Worm (Caenorhabditis elegans) whole organism, L4/young adult: ENCODE measurements around the gene F09E10.5.

Experiments
- W03F9.2 ChIP-seq: fragments of 150-350 bp; optimal IDR thresholded peaks from 2 replicates; lab custom pipeline; 2014; ENCODE audit warnings: missing biosample characterization, missing genetic modification characterization
- dao-5 ChIP-seq: sonication (generic microtip); optimal IDR thresholded peaks from 2 replicates; lab custom pipeline; 2016; ENCODE audit warnings: missing genotype, missing genetic modification characterization, moderate library complexity, missing compliant biosample characterization
- him-1 ChIP-seq: sonication (generic microtip); optimal IDR thresholded peaks from 2 replicates; lab custom pipeline; 2016; ENCODE audit warnings: missing genotype, missing genetic modification reagents, missing genetic modification characterization, missing compliant biosample characterization

The F09E10.5 gene

DNA sequence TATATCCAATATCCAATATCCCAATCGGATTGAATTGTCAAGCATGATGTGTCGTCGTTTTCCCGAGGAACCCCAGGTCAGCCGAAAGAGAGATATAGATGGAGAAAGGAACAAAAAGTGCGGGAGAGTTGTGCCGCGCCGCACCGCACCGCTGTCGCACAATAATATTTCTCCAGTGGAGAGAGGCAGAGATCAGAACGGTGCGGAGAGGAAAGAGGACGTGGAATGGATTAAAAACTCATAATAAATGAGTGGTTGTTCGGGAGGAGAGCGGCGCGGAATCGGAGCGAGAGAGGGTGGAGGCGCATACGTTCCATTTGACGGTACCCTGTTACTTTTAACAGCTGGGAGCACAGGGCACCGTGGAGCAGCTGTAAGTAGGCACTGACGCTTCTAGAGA lies 23.4 kb upstream of the F09E10.5 start:
- no peak for TF ChIP-seq W03F9.2
- TF ChIP-seq him-1, result no peak
- TF ChIP-seq dao-5 (tag; lab: Kevin White, UChicago), result no peak

DNA sequence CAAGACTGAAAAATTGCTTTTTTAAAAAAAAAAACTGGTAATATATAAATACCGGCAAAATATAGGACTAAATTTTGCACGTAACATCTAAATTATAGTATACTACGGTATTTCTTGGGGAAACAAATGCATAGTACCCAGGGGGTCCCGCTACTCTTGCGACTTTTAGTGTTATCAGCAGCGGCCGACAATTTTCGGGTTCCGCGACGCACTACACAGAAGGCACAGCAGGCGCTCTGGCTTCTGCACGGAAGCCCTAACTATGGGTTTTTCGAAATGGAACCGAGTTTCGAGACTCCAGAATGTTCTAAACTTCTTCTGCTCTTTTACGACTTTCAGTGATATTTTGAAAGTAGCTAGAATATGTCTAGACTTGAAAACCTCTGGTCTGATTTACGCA lies 22.4 kb upstream of the F09E10.5 start:
- TF ChIP-seq W03F9.2 (no peak), him-1 (no peak), dao-5 (tag; lab: Kevin White, UChicago) (no peak)

DNA sequence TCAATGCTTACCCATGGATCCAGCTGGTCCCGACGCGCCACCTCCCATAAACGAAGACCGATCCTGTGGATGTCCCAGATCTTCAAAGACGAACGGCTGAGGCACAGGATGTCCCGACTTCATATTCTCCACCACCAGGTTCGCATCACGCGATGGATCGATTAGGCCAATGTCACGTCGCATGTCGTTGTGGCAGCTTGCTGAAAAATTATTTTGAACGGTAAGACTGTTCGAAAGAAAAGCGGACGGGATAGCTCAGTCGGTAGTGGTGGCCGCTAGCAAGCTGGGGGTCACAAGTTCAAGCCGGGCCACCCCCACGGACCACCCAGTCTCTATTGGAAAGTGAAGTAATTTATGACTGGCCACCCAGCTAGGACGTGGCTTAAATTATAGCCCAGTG lies 19.0 kb upstream of the F09E10.5 start:
- TF ChIP-seq him-1 (no peak), W03F9.2 (no peak), dao-5 (tag; lab: Kevin White, UChicago) (no peak)

DNA sequence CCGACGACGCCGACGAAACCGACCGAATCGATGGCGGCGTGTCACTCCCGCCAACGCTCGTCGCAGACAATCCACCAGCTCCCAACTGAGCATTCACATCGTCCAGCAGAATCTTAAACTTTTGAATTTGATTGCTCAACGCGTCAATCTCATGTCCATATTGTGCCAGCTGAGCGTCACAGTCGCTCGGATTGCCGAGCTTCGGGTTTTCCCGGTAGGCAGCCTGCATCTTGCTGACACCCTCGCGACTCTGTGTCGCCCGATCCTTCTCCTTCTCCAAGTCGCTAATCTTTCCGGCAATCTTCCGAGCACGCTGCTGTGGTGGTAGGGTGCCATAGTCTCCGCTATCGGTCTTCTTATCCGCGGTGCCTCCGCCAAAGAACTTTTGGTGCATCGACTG lies 18.2 kb upstream of the F09E10.5 start:
- no peak for TF ChIP-seq W03F9.2
- no peak for TF ChIP-seq him-1
- TF ChIP-seq dao-5 (tag; lab: Kevin White, UChicago), result no peak

DNA sequence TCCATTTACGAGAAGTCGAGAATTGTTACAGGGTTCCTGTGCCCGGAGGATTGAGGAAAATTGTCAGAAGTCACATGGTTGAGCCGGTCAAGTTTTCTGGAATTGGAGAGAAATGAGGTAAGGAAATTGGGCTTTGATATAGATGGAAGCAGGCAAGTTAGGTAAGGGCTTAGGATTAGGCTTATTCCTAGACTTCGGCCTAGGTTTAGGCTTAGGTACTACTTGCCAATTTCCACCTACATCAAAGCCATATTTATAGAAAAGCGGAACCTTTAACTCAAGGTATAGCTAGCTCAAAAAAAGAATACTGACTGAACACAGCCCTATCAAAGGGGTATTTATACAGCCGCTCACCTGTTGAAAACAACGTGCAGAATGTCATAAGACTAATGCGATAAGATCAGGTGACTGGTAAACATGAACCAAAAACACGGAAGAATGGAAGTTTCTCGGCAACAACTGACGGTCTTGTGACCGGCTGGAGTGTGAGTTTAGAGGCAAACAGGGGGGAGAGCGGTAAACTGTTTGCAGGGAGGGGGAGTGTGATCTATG lies 10.4 kb upstream of the F09E10.5 start:
- TF ChIP-seq him-1 (no peak), W03F9.2 (no peak), dao-5 (tag; lab: Kevin White, UChicago) (no peak)

DNA sequence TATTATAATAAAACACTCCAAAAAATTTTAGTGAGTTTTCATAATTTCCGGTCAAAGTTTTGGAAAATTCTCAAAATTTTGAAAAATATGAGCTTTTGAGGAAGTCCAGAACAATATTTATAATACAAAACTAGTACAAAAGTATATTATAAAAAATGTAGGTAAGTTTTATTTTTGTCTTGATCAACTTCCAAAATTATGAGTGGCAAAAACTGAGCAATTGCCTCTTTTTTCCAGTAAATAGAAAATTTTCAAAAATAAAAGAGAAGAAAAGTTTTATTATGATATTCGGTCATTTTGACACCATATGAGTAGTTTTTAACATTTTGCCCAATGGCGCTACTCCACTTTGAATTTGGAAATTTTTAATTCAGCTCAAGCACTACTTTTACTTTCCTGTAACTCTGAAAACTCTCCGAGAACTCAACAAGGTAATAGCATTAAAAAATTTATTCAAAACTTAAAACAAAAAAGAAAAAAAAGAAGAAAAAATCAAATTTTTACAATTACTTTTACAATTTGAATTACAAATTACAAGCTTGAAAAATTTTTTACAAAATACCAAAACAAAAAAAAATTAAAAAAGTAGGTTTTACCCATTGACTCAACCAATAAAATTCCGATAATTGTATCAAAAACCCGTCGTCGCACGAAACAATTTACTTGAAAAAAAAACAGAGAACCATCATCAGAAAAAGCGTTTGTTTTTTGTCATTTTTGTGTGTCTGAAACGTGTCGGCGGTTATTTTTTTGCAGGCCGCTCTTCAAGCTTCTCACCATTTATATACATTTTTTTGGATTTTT lies 9.7 kb upstream of the F09E10.5 start:
- no peak for TF ChIP-seq dao-5 (tag; lab: Kevin White, UChicago)

DNA sequence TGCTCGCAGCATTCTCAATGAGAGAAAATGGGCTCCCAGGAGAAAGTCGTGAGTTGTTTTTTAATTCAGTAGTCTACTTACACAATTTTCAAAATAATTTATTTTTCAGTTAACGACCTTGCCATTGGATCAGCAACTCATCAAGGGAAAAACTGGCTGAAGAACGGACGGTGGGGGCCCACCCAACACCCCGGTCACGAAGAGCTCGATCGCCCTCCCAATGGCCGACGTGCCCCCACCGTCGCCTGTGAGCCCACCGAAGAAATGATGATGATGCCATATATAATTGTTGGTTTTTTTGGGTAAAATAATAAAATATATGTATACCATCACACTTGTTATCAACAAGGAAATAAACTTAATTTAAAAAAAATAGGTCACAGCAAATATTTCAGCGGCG lies 8.8 kb upstream of the F09E10.5 start:
- TF ChIP-seq dao-5 (tag; lab: Kevin White, UChicago), result no peak
- TF ChIP-seq him-1, result no peak
- TF ChIP-seq W03F9.2, result no peak

DNA sequence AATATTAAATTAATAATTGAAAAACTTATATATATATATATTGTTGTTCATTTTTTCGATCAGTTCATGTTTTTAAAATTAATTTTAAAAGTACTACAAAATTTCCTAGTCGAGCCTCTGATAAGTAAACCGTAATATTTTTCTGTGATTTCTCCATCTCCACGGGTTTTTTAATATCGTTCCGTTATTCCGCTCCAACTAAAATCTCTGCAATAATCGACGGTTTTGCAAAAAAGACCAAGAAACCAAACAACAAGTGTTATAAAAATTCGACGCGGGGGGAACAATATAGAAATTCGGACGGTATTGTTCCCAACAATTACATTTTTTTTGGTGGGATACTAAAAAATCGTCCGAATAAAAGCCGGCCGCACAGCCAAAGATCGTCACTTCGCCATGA lies 8.3 kb upstream of the F09E10.5 start, which contains the start of gene F09E10.1:
Gene F09E10.1 (plus strand): TSS at position 301 of the 400 bp plus-strand sequence.
- TF ChIP-seq dao-5 (tag; lab: Kevin White, UChicago) (no peak), him-1 (no peak), W03F9.2 (no peak)

DNA sequence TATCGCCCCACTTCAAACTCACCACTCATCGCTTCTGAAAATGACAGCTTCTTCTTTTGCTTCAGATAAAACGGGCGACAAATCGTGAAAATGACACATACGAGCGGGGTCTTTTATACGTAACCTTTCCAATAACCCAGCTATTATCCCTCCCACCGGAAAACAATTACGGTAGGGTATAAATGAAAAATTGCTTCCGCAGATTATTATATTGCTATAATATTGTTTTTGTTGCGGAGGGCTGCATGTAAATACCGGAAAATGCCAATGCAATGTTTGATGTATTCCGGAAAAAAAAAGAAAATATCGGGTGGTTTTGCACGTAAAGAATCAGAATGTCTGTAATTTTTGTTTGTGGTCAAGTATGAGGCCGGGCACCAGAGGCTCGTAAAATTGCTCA lies 7.6 kb upstream of the F09E10.5 start, which contains the start of gene F09E10.7:
Gene F09E10.7 (minus strand): TSS at position 101 of the 400 bp plus-strand sequence.
- TF ChIP-seq him-1 (no peak), dao-5 (tag; lab: Kevin White, UChicago) (no peak), W03F9.2 (no peak)

DNA sequence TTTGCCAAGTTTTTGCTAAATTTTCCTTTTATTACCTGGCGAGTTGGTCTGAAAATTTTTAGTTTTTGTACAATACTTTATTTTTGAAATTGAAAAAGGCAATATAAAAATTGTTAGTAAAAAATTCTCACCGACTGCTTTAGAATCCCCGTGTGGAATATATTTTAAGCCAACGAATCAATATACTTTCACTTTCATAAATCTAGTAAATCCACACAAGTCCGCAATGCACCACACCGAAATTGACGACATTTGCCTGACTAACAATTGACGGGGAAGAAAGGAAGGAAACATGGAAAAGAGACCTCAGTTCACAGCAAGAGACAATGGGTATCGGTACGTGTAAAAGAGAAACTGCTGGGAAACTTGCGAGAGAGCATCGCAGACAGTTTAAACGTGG lies 5.3 kb upstream of the F09E10.5 start:
- TF ChIP-seq him-1, result no peak
- TF ChIP-seq dao-5 (tag; lab: Kevin White, UChicago), result no peak
- no peak for TF ChIP-seq W03F9.2

DNA sequence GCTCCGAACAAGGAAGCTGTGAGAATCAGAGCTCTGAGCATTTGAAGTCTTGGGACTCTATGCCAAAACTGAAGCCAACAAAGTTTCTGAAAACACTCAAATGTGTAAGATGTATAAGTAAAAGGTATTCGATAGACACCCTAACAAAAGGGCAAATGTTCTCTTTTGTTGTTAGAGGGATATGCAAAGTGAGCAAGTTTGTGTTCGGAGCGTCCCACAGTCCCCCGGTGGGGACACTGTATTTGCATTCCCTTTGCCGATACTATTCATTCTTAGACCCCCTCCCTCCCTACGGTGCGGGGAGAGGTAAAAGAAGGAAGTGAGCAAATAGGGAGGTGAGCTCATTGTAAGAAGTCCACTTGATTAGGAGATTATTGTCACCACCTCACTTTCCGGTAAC lies 3.4 kb upstream of the F09E10.5 start, which contains the start of gene F09E10.6:
Gene F09E10.6 (minus strand): TSS at position 101 of the 400 bp plus-strand sequence.
- TF ChIP-seq dao-5 (tag; lab: Kevin White, UChicago), result no peak
- no peak for TF ChIP-seq him-1
- TF ChIP-seq W03F9.2, result no peak

DNA sequence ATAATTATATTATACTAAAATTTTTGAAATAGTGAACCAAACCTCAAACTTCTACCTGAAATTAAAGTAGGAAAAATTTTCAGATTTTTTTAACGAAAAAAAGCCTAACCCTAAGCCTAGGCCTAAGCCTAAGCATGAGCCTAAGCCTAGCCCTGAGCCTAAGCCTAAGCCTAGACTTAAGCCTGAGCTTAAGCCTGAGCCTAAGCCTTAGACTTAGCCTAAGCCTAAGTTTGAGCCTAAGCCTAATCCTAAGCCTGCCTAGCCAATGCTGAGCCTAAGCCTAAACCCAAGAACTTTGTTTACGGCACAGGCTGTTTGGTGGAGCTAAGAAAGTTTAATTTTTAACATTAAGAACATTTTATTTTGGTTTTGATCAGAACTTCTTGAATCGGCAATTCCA lies 1.8 kb upstream of the F09E10.5 start:
- TF ChIP-seq W03F9.2 (no peak), him-1 (no peak), dao-5 (tag; lab: Kevin White, UChicago) (no peak)

DNA sequence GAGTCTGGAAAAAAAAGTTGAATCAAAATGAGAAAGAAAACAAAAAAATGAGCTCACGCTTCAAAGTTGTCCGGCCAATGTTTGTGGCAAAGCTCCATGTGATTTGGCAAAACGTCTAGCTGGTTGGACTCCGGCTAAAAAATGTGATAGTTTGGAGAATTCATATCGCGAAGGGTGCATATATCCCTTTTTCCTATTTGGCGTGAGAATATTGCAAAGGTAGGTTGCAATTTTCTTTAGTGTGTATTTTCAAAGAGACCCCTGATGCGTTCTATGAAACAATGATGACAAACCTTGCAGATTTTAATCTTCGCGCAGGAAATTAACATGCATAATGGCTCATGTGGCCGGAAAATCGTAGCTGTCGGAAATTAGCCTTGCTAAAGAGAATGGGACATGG lies 2.0 kb downstream of the F09E10.5 start:
- TF ChIP-seq him-1 (no peak), W03F9.2 (no peak), dao-5 (tag; lab: Kevin White, UChicago) (no peak)

DNA sequence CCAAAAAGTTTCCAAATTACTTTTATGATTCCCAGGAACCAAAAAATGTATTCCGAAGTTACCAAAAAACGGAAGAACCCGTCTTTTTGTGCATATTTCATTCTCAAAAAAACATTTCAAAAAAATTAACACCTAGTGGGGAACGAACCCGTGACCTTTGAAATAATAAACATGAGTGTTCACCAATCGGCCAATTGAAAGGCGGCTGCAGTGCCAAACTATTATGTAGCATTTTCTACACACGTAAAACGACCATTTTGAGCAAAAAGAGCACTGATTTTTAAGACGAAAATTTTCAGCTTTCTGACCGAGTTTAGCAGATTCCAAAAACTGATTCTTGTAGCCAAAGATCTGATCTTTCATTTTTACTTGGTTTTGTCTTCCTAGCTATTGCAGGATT lies 3.1 kb downstream of the F09E10.5 start:
- TF ChIP-seq W03F9.2, result no peak
- TF ChIP-seq him-1, result no peak
- no peak for TF ChIP-seq dao-5 (tag; lab: Kevin White, UChicago)

DNA sequence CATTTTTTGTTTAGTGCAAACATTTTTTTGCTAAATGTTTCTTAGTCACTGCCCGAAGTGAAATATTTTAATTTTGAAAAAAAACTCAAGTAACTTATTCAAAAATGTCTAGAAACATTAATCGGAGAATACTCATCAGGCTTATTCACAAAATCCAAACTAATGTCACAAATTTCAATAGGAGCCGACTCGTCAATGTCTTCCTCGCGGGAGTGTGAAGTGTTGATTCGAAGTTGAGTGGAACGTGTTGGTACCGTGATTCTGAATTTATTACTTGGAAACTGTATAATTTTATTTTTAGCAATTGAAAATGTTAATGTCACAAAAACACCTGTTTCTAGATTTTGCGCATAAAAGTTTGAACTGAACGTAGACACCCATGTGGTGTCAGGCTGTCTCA lies 4.6 kb downstream of the F09E10.5 start:
- TF ChIP-seq him-1, result no peak
- TF ChIP-seq dao-5 (tag; lab: Kevin White, UChicago), result no peak
- TF ChIP-seq W03F9.2, result no peak
